Fruit fly (Drosophila melanogaster) whole organism, embryonic: ENCODE measurements around the gene Dif.

Experiments
- ATbp ChIP-seq: fragments of 200-800 bp; sonication (Bioruptor generic); optimal IDR thresholded peaks from 2 replicates; lab custom pipeline; 2017; ENCODE audit warnings: missing biosample characterization, mild to moderate bottlenecking, missing genetic modification characterization, missing genetic modification reagents
- CG11398 ChIP-seq: fragments of 200-800 bp; sonication (Bioruptor generic); optimal IDR thresholded peaks from 2 replicates; lab custom pipeline; 2016; ENCODE audit warnings: missing biosample characterization, missing genetic modification characterization
- CG14441 ChIP-seq: fragments of 200-800 bp; sonication (Bioruptor generic); IDR thresholded peaks from 2 replicates; pipeline ENCODE4 v1.3.6; 2022; ENCODE audit warnings: missing biosample characterization, missing genetic modification characterization
- CG14860 ChIP-seq: fragments of 200-800 bp; sonication (Bioruptor generic); IDR thresholded peaks from 3 replicates; pipeline ENCODE4 v1.3.6; 2022; ENCODE audit warnings: missing biosample characterization, missing genetic modification characterization; ENCODE audit not compliant: partially characterized antibody
- CG15073 ChIP-seq: fragments of 200-800 bp; sonication (Bioruptor generic); optimal IDR thresholded peaks from 2 replicates; lab custom pipeline; 2016; ENCODE audit warnings: missing biosample characterization, missing genetic modification characterization
- CG16779 ChIP-seq: fragments of 200-800 bp; sonication (Bioruptor generic); IDR thresholded peaks from 2 replicates; pipeline ENCODE4 v1.3.6; 2022; ENCODE audit warnings: missing biosample characterization, missing genetic modification characterization
- CG17186 ChIP-seq: fragments of 200-800 bp; sonication (Bioruptor generic); optimal IDR thresholded peaks from 3 replicates; lab custom pipeline; 2017; ENCODE audit warnings: missing biosample characterization, missing genetic modification reagents, missing genetic modification characterization
- CG17328 ChIP-seq: fragments of 200-800 bp; sonication (Bioruptor generic); IDR thresholded peaks from 2 replicates; pipeline ENCODE4 v1.3.6; 2022; ENCODE audit warnings: missing biosample characterization, missing genetic modification characterization
- CG18262 ChIP-seq: fragments of 200-800 bp; optimal IDR thresholded peaks from 3 replicates; lab custom pipeline; 2019; ENCODE audit warnings: missing biosample characterization, mild to moderate bottlenecking, missing genetic modification characterization, moderate library complexity
- CG2875 ChIP-seq: fragments of 200-800 bp; sonication (Bioruptor generic); optimal IDR thresholded peaks from 2 replicates; lab custom pipeline; 2017; ENCODE audit warnings: missing biosample characterization, mild to moderate bottlenecking, missing genetic modification characterization, missing genetic modification reagents
- CG31388 ChIP-seq: fragments of 200-800 bp; sonication (Bioruptor generic); optimal IDR thresholded peaks from 2 replicates; lab custom pipeline; 2016; ENCODE audit warnings: missing biosample characterization, missing genetic modification characterization
- CG32532 ChIP-seq: fragments of 200-800 bp; sonication (Bioruptor generic); IDR thresholded peaks from 2 replicates; pipeline ENCODE4 v1.3.6; 2022; ENCODE audit warnings: missing biosample characterization, missing genetic modification characterization
- CG34224 ChIP-seq: fragments of 200-800 bp; sonication (Bioruptor generic); IDR thresholded peaks from 3 replicates; pipeline ENCODE4 v1.3.6; 2022; ENCODE audit warnings: missing biosample characterization, missing genetic modification characterization; ENCODE audit not compliant: partially characterized antibody
- CG4328 ChIP-seq: fragments of 200-800 bp; sonication (Bioruptor generic); optimal IDR thresholded peaks from 3 replicates; lab custom pipeline; 2017; ENCODE audit warnings: missing biosample characterization, missing genetic modification reagents, missing genetic modification characterization
- CG5180 ChIP-seq: fragments of 200-800 bp; sonication (Bioruptor generic); optimal IDR thresholded peaks from 3 replicates; lab custom pipeline; 2017; ENCODE audit warnings: missing biosample characterization, missing genetic modification characterization, mild to moderate bottlenecking, moderate library complexity, missing genetic modification reagents
- CG5245 ChIP-seq: fragments of 200-800 bp; sonication (Bioruptor generic); optimal IDR thresholded peaks from 3 replicates; lab custom pipeline; 2016; ENCODE audit warnings: missing biosample characterization, missing genetic modification characterization
- CG6272 ChIP-seq: fragments of 200-800 bp; sonication (Bioruptor generic); IDR thresholded peaks from 2 replicates; pipeline ENCODE4 v1.3.6; 2022; ENCODE audit warnings: missing biosample characterization, missing genetic modification characterization
- CG7745 ChIP-seq: fragments of 200-800 bp; sonication (Bioruptor generic); optimal IDR thresholded peaks from 2 replicates; lab custom pipeline; 2018; ENCODE audit warnings: missing biosample characterization, mild to moderate bottlenecking, missing genetic modification characterization, moderate library complexity
- CG8281 ChIP-seq: fragments of 200-800 bp; sonication (Bioruptor generic); optimal IDR thresholded peaks from 2 replicates; lab custom pipeline; 2018; ENCODE audit warnings: missing biosample characterization, mild to moderate bottlenecking, missing genetic modification characterization, moderate library complexity
- CG8765 ChIP-seq: fragments of 200-800 bp; sonication (Bioruptor generic); IDR thresholded peaks from 2 replicates; pipeline ENCODE4 v1.3.6; 2022; ENCODE audit warnings: missing biosample characterization, missing genetic modification characterization
- CG8924 ChIP-seq: fragments of 200-800 bp; optimal IDR thresholded peaks from 3 replicates; lab custom pipeline; 2019; ENCODE audit warnings: missing biosample characterization, mild to moderate bottlenecking, missing genetic modification characterization, moderate library complexity
- CG9727 ChIP-seq: fragments of 200-800 bp; sonication (Bioruptor generic); optimal IDR thresholded peaks from 3 replicates; lab custom pipeline; 2017; ENCODE audit warnings: missing biosample characterization, mild to moderate bottlenecking, missing genetic modification characterization
- CG9797 ChIP-seq: fragments of 200-800 bp; sonication (Bioruptor generic); optimal IDR thresholded peaks from 3 replicates; lab custom pipeline; 2018; ENCODE audit warnings: missing biosample characterization, mild to moderate bottlenecking, missing genetic modification characterization
- Dfd ChIP-seq, 2 experiments: fragments of >200 bp; optimal IDR thresholded peaks; 2 replicates each; lab custom pipeline; 2017; ENCODE audit warnings: missing biosample characterization in 2 of 2, missing genetic modification characterization in 2 of 2
- HmgD ChIP-seq: fragments of 200-800 bp; sonication (Bioruptor generic); optimal IDR thresholded peaks from 3 replicates; lab custom pipeline; 2016; ENCODE audit warnings: missing biosample characterization, missing genetic modification characterization
- MTF-1 ChIP-seq: fragments of 200-800 bp; sonication (Bioruptor generic); optimal IDR thresholded peaks from 2 replicates; lab custom pipeline; 2018; ENCODE audit warnings: missing biosample characterization, mild to moderate bottlenecking, missing genetic modification characterization, borderline replicate concordance
- PHDP ChIP-seq: fragments of 200-800 bp; sonication (Bioruptor generic); optimal IDR thresholded peaks from 3 replicates; lab custom pipeline; 2018; ENCODE audit warnings: missing biosample characterization, mild to moderate bottlenecking, missing genetic modification characterization, moderate library complexity
- Sox102F ChIP-seq: fragments of 200-800 bp; sonication (Bioruptor generic); optimal IDR thresholded peaks from 2 replicates; lab custom pipeline; 2018; ENCODE audit warnings: missing biosample characterization, mild to moderate bottlenecking, missing genetic modification characterization, moderate library complexity
- Spps ChIP-seq: fragments of 200-800 bp; sonication (Bioruptor generic); optimal IDR thresholded peaks from 2 replicates; lab custom pipeline; 2018; ENCODE audit warnings: missing biosample characterization, mild to moderate bottlenecking, missing genetic modification characterization
- Ssrp ChIP-seq: fragments of 200-800 bp; sonication (Bioruptor generic); optimal IDR thresholded peaks from 2 replicates; lab custom pipeline; 2018; ENCODE audit warnings: missing biosample characterization, mild to moderate bottlenecking, missing genetic modification characterization, moderate library complexity
- Vsx1 ChIP-seq: fragments of 200-800 bp; sonication (Bioruptor generic); optimal IDR thresholded peaks from 2 replicates; lab custom pipeline; 2017; ENCODE audit warnings: missing biosample characterization, mild to moderate bottlenecking, missing genetic modification characterization, missing genetic modification reagents
- chm ChIP-seq: fragments of 200-800 bp; sonication (Bioruptor generic); IDR thresholded peaks from 2 replicates; pipeline ENCODE4 v1.3.6; 2022; ENCODE audit warnings: missing biosample characterization, missing genetic modification characterization
- crp ChIP-seq, 2 experiments: fragments of 200-800 bp; sonication (Bioruptor generic); optimal IDR thresholded peaks; 2 replicates in 1 of 2; 3 replicates in 1 of 2; lab custom pipeline; 2017; ENCODE audit warnings: missing biosample characterization in 2 of 2, missing genetic modification characterization in 2 of 2, mild to moderate bottlenecking in 1 of 2, moderate library complexity in 1 of 2
- dmrt99B ChIP-seq: fragments of 200-800 bp; sonication (Bioruptor generic); optimal IDR thresholded peaks from 2 replicates; lab custom pipeline; 2018; ENCODE audit warnings: missing biosample characterization, mild to moderate bottlenecking, missing genetic modification characterization, moderate library complexity
- esg ChIP-seq: fragments of 200-800 bp; sonication (Bioruptor generic); conservative IDR thresholded peaks from 2 replicates; pipeline ENCODE4 v1.3.6; 2022; ENCODE audit warnings: missing biosample characterization, missing genetic modification characterization
- gem ChIP-seq: fragments of 200-800 bp; sonication (Bioruptor generic); optimal IDR thresholded peaks from 2 replicates; lab custom pipeline; 2019; ENCODE audit warnings: missing biosample characterization, mild to moderate bottlenecking, missing genetic modification characterization, moderate library complexity
- ham ChIP-seq: fragments of 200-800 bp; sonication (Bioruptor generic); IDR thresholded peaks from 2 replicates; pipeline ENCODE4 v1.3.6; 2022; ENCODE audit warnings: missing biosample characterization, missing genetic modification characterization
- hth ChIP-seq: fragments of >200 bp; optimal IDR thresholded peaks from 2 replicates; lab custom pipeline; 2017; ENCODE audit warnings: inconsistent platforms
- kah ChIP-seq: fragments of 200-800 bp; sonication (Bioruptor generic); optimal IDR thresholded peaks from 2 replicates; lab custom pipeline; 2018; ENCODE audit warnings: missing biosample characterization, mild to moderate bottlenecking, missing genetic modification characterization
- kay ChIP-seq: fragments of 200-800 bp; sonication (Bioruptor generic); optimal IDR thresholded peaks from 2 replicates; lab custom pipeline; 2016; ENCODE audit warnings: missing biosample characterization, missing genetic modification characterization
- mld ChIP-seq: fragments of 200-800 bp; sonication (Bioruptor generic); IDR thresholded peaks from 3 replicates; pipeline ENCODE4 v1.3.6; 2022; ENCODE audit warnings: missing biosample characterization, missing genetic modification characterization; ENCODE audit not compliant: partially characterized antibody
- org-1 ChIP-seq: fragments of 200-800 bp; sonication (Bioruptor generic); optimal IDR thresholded peaks from 2 replicates; lab custom pipeline; 2017; ENCODE audit warnings: missing biosample characterization, missing genetic modification characterization
- p53 ChIP-seq: fragments of 200-800 bp; sonication (Bioruptor generic); optimal IDR thresholded peaks from 2 replicates; lab custom pipeline; 2016; ENCODE audit warnings: missing biosample characterization, missing genetic modification characterization
- pan ChIP-seq, 4 experiments: fragments of >200 bp in 3 of 4; fragments of 200-800 bp in 1 of 4; sonication (Bioruptor generic) in 1 of 4; optimal IDR thresholded peaks in 3 of 4; IDR thresholded peaks in 1 of 4; 2 replicates each; pipeline versions ENCODE4 v1.3.6 to Lab custom; 2017 to 2022; ENCODE audit warnings: missing biosample characterization in 2 of 4, missing genetic modification characterization in 2 of 4, mixed read lengths in 1 of 4
- sens ChIP-seq: fragments of 200-800 bp; sonication (Bioruptor generic); peaks from one replicate; lab custom pipeline; 2016; ENCODE audit warnings: missing biosample characterization, missing genetic modification characterization
- tap ChIP-seq: fragments of 200-800 bp; optimal IDR thresholded peaks from 3 replicates; lab custom pipeline; 2019; ENCODE audit warnings: missing biosample characterization, mild to moderate bottlenecking, missing genetic modification characterization, moderate library complexity
- toy ChIP-seq: fragments of 200-800 bp; sonication (Bioruptor generic); IDR thresholded peaks from 2 replicates; pipeline ENCODE4 v1.3.6; 2022; ENCODE audit warnings: missing biosample characterization, missing genetic modification characterization
- vfl ChIP-seq: fragments of 200-800 bp; sonication (Bioruptor generic); optimal IDR thresholded peaks from 2 replicates; lab custom pipeline; 2016; ENCODE audit warnings: missing biosample characterization, missing genetic modification characterization
- wdn ChIP-seq: fragments of 200-800 bp; sonication (Bioruptor generic); IDR thresholded peaks from 2 replicates; pipeline ENCODE4 v1.3.6; 2022; ENCODE audit warnings: missing biosample characterization, missing genetic modification characterization
- z ChIP-seq: fragments of 200-800 bp; sonication (Bioruptor generic); IDR thresholded peaks from 3 replicates; pipeline ENCODE4 v1.3.6; 2022; ENCODE audit warnings: missing biosample characterization, missing genetic modification characterization
- zfh1 ChIP-seq: fragments of 200-800 bp; sonication (Bioruptor generic); IDR thresholded peaks from 3 replicates; pipeline ENCODE4 v1.3.6; 2022; ENCODE audit warnings: missing biosample characterization, missing genetic modification characterization

The Dif gene

DNA sequence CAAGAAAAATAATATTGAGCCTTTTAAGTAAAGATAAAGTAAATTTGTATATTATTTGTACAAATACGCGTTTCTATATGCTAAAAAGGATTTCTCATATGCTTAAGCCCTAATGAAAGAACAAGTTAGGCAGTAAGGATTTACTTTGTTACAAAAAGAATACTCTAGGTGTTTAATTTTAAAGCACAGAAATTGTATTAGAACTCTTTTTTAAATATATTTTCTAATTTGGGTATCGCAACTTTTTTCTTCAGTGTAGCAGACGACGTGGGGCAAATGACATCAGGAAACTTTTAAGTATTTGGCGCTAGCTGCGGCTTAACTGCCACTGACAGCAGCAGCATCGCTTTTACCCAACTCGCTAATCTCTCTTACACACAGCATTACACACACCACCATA lies 10.9 kb downstream of the Dif start (continued):
- TF ChIP-seq Ssrp (tag; lab: Kevin White, UChicago), result no peak
- TF ChIP-seq CG5180 (GFP tag; lab: Kevin White, UChicago), result no peak
- TF ChIP-seq crp (GFP tag; optimal IDR thresholded peaks at IDR 0.05; lab: Kevin White, UChicago), result no peak
- TF ChIP-seq gem (tag; lab: Kevin White, UChicago), result peak; percentile 39
- no peak for TF ChIP-seq CG11398 (GFP tag; lab: Kevin White, UChicago)
- TF ChIP-seq CG8924 (tag; lab: Kevin White, UChicago), result no peak
- TF ChIP-seq chm (GFP tag; lab: Robert Waterston, UW), result no peak
- TF ChIP-seq CG31388 (GFP tag; lab: Kevin White, UChicago), result no peak
- TF ChIP-seq PHDP (tag; lab: Kevin White, UChicago), result peak; percentile 29
- no peak for TF ChIP-seq org-1 (GFP tag; lab: Kevin White, UChicago)
- TF ChIP-seq pan (optimal IDR thresholded peaks at IDR 0.05; lab: Kevin White, UChicago), result no peak
- no peak for TF ChIP-seq pan (GFP tag; optimal IDR thresholded peaks at IDR 0.05 in 1 of 2, IDR thresholded peaks at IDR 0.05 in 1 of 2)
- TF ChIP-seq CG14860 (GFP tag; lab: Robert Waterston, UW), result no peak
- TF ChIP-seq MTF-1, result no peak
- no peak for TF ChIP-seq vfl
- peak; percentile 30 for TF ChIP-seq Sox102F (GFP tag; lab: Kevin White, UChicago)
- no peak for TF ChIP-seq esg
- no peak for TF ChIP-seq kah (GFP tag; lab: Kevin White, UChicago)
- TF ChIP-seq CG14441 (GFP tag; lab: Robert Waterston, UW), result no peak; the same call in 1 of the 2 replicates
- no peak for TF ChIP-seq CG9727 (GFP tag; lab: Kevin White, UChicago)
- no peak for TF ChIP-seq kay (GFP tag; lab: Kevin White, UChicago)
- TF ChIP-seq sens (GFP tag; lab: Kevin White, UChicago), result peak; percentile 57
- no peak for TF ChIP-seq Spps (tag; lab: Kevin White, UChicago)
- TF ChIP-seq CG15073 (GFP tag; lab: Kevin White, UChicago), result no peak
- TF ChIP-seq wdn (GFP tag; lab: Robert Waterston, UW), result no peak
- no peak for TF ChIP-seq CG17186 (GFP tag; lab: Kevin White, UChicago)
- TF ChIP-seq CG16779, result no peak
- TF ChIP-seq HmgD (GFP tag; lab: Kevin White, UChicago), result no peak
- TF ChIP-seq dmrt99B (tag; lab: Kevin White, UChicago), result peak; percentile 38
- TF ChIP-seq Vsx1 (GFP tag; lab: Kevin White, UChicago), result no peak
- TF ChIP-seq CG2875 (GFP tag; lab: Kevin White, UChicago), result no peak
- no peak for TF ChIP-seq CG7745 (tag; lab: Kevin White, UChicago)
- TF ChIP-seq ATbp (GFP tag; lab: Kevin White, UChicago), result peak; percentile 8
- TF ChIP-seq CG18262 (tag; lab: Kevin White, UChicago), result no peak
- no peak for TF ChIP-seq CG32532 (GFP tag; lab: Robert Waterston, UW)
- no peak for TF ChIP-seq hth (lab: Kevin White, UChicago)
- TF ChIP-seq mld (GFP tag; lab: Robert Waterston, UW), result no peak
- TF ChIP-seq CG6272 (GFP tag; lab: Robert Waterston, UW), result no peak
- no peak for TF ChIP-seq CG8765
- no peak for TF ChIP-seq ham (GFP tag; lab: Robert Waterston, UW)
- TF ChIP-seq CG4328 (GFP tag; lab: Kevin White, UChicago), result no peak
- TF ChIP-seq zfh1 (GFP tag; lab: Robert Waterston, UW), result no peak
- no peak for TF ChIP-seq p53 (GFP tag; lab: Kevin White, UChicago)
- no peak for TF ChIP-seq z (GFP tag; lab: Robert Waterston, UW)
- no peak for TF ChIP-seq CG5245 (GFP tag; lab: Kevin White, UChicago)
- TF ChIP-seq CG34224, result no peak
- no peak for TF ChIP-seq CG17328 (GFP tag; lab: Robert Waterston, UW)
- TF ChIP-seq tap (tag; lab: Kevin White, UChicago), result no peak
- TF ChIP-seq CG8281, result no peak
- TF ChIP-seq CG9797 (GFP tag; lab: Kevin White, UChicago), result no peak
- no peak for TF ChIP-seq Dfd (GFP tag; optimal IDR thresholded peaks at IDR 0.05; lab: Kevin White, UChicago)
- TF ChIP-seq toy, result no peak
